Fruit fly (Drosophila melanogaster) whole organism, embryonic: ENCODE measurements around the gene CG10338.

Source experiments
- Awh ChIP-seq: fragments of 200-800 bp; sonication (Bioruptor generic); IDR thresholded peaks from 2 replicates; pipeline ENCODE4, ENCODE4 v1.3.6; 2022; ENCODE audit warnings: missing biosample characterization, missing genetic modification characterization
- B-H1 ChIP-seq: fragments of 200-800 bp; sonication (Bioruptor generic); IDR thresholded peaks from 3 replicates; pipeline ENCODE4 v1.3.6; 2022; ENCODE audit warnings: missing biosample characterization, missing genetic modification characterization
- C15 ChIP-seq: fragments of 200-800 bp; sonication (Bioruptor generic); IDR thresholded peaks from 3 replicates; pipeline ENCODE4 v1.3.6; 2022; ENCODE audit warnings: missing biosample characterization, missing genetic modification characterization
- CG10267 ChIP-seq: fragments of 200-800 bp; sonication (Bioruptor generic); optimal IDR thresholded peaks from 2 replicates; lab custom pipeline; 2018; ENCODE audit warnings: missing biosample characterization, mild to moderate bottlenecking, missing genetic modification characterization, moderate library complexity
- CG10462 ChIP-seq: fragments of 200-800 bp; sonication (Bioruptor generic); optimal IDR thresholded peaks from 2 replicates; lab custom pipeline; 2016; ENCODE audit warnings: missing biosample characterization, missing genetic modification characterization
- CG11504 ChIP-seq: fragments of 200-800 bp; sonication (Bioruptor generic); optimal IDR thresholded peaks from 3 replicates; lab custom pipeline; 2019; ENCODE audit warnings: missing biosample characterization, mild to moderate bottlenecking, missing genetic modification characterization, moderate library complexity
- CG12299 ChIP-seq: fragments of 200-800 bp; sonication (Bioruptor generic); optimal IDR thresholded peaks from 2 replicates; lab custom pipeline; 2018; ENCODE audit warnings: missing biosample characterization, mild to moderate bottlenecking, missing genetic modification characterization
- CG1233 ChIP-seq: fragments of 200-800 bp; sonication (Bioruptor generic); optimal IDR thresholded peaks from 4 replicates; lab custom pipeline; 2018; ENCODE audit warnings: missing biosample characterization, mild to moderate bottlenecking, missing genetic modification characterization
- CG12769 ChIP-seq: fragments of 200-800 bp; sonication (Bioruptor generic); optimal IDR thresholded peaks from 2 replicates; lab custom pipeline; 2019; ENCODE audit warnings: missing biosample characterization, mild to moderate bottlenecking, missing genetic modification characterization, moderate library complexity
- CG13296 ChIP-seq: fragments of 200-800 bp; sonication (Bioruptor generic); optimal IDR thresholded peaks from 3 replicates; lab custom pipeline; 2018; ENCODE audit warnings: missing biosample characterization, mild to moderate bottlenecking, missing genetic modification characterization
- CG15073 ChIP-seq: fragments of 200-800 bp; sonication (Bioruptor generic); optimal IDR thresholded peaks from 2 replicates; lab custom pipeline; 2016; ENCODE audit warnings: missing biosample characterization, missing genetic modification characterization
- CG15696 ChIP-seq: fragments of 200-800 bp; sonication (Bioruptor generic); optimal IDR thresholded peaks from 2 replicates; lab custom pipeline; 2019; ENCODE audit warnings: missing biosample characterization, mild to moderate bottlenecking, missing genetic modification characterization, moderate library complexity
- CG1602 ChIP-seq: fragments of 200-800 bp; sonication (Bioruptor generic); optimal IDR thresholded peaks from 3 replicates; lab custom pipeline; 2016; ENCODE audit warnings: missing biosample characterization, missing genetic modification characterization
- CG17829 ChIP-seq: fragments of 200-800 bp; optimal IDR thresholded peaks from 2 replicates; lab custom pipeline; 2019; ENCODE audit warnings: missing biosample characterization, mild to moderate bottlenecking, missing genetic modification characterization, moderate library complexity
- CG2202 ChIP-seq: fragments of 200-800 bp; sonication (Bioruptor generic); optimal IDR thresholded peaks from 2 replicates; lab custom pipeline; 2018; ENCODE audit warnings: missing biosample characterization, mild to moderate bottlenecking, missing genetic modification characterization
- CG4282 ChIP-seq: fragments of 200-800 bp; sonication (Bioruptor generic); optimal IDR thresholded peaks from 2 replicates; lab custom pipeline; 2016; ENCODE audit warnings: missing biosample characterization, missing genetic modification characterization
- CG43689 ChIP-seq: fragments of 200-800 bp; sonication (Bioruptor generic); IDR thresholded peaks from 2 replicates; pipeline ENCODE4 v1.3.6; 2022; ENCODE audit warnings: missing biosample characterization, missing genetic modification characterization
- CG4617 ChIP-seq: fragments of 200-800 bp; sonication (Bioruptor generic); optimal IDR thresholded peaks from 3 replicates; lab custom pipeline; 2016; ENCODE audit warnings: missing biosample characterization, missing genetic modification characterization, borderline replicate concordance
- CG4820 ChIP-seq: fragments of 200-800 bp; sonication (Bioruptor generic); optimal IDR thresholded peaks from 3 replicates; lab custom pipeline; 2016; ENCODE audit warnings: missing biosample characterization, missing genetic modification characterization
- CG7357 ChIP-seq: fragments of 200-800 bp; sonication (Bioruptor generic); IDR thresholded peaks from 3 replicates; pipeline ENCODE4 v1.3.6; 2022; ENCODE audit warnings: missing biosample characterization, missing genetic modification characterization
- CG7556 ChIP-seq: fragments of 200-800 bp; sonication (Bioruptor generic); optimal IDR thresholded peaks from 2 replicates; lab custom pipeline; 2017; ENCODE audit warnings: missing biosample characterization, mild to moderate bottlenecking, missing genetic modification characterization
- CG9437 ChIP-seq: fragments of 200-800 bp; sonication (Bioruptor generic); optimal IDR thresholded peaks from 2 replicates; lab custom pipeline; 2018; ENCODE audit warnings: missing biosample characterization, mild to moderate bottlenecking, missing genetic modification characterization
- CG9876 ChIP-seq: fragments of 200-800 bp; sonication (Bioruptor generic); optimal IDR thresholded peaks from 2 replicates; lab custom pipeline; 2016; ENCODE audit warnings: missing biosample characterization, missing genetic modification characterization
- CTCF ChIP-seq: fragments of 200-800 bp; sonication (Bioruptor generic); optimal IDR thresholded peaks from 2 replicates; lab custom pipeline; 2017; ENCODE audit warnings: missing biosample characterization, mild to moderate bottlenecking, missing genetic modification characterization, moderate library complexity
- Dad ChIP-seq: fragments of 200-800 bp; sonication (Bioruptor generic); optimal IDR thresholded peaks from 3 replicates; lab custom pipeline; 2016; ENCODE audit warnings: missing biosample characterization, missing genetic modification characterization
- Dref ChIP-seq: fragments of 200-800 bp; sonication (Bioruptor generic); IDR thresholded peaks from 2 replicates; pipeline ENCODE4 v1.3.6; 2022; ENCODE audit warnings: missing biosample characterization, missing genetic modification characterization
- E2f2 ChIP-seq: fragments of 200-800 bp; sonication (Bioruptor generic); IDR thresholded peaks from 2 replicates; pipeline ENCODE4 v1.3.6; 2022; ENCODE audit warnings: missing biosample characterization, missing genetic modification characterization
- ERR ChIP-seq: fragments of 200-800 bp; sonication (Bioruptor generic); optimal IDR thresholded peaks from 2 replicates; lab custom pipeline; 2016; ENCODE audit warnings: missing biosample characterization, missing genetic modification characterization
- Eip74EF ChIP-seq, 2 experiments: fragments of 200-800 bp in 1 of 2; fragments of >200 bp in 1 of 2; sonication (Bioruptor generic) in 1 of 2; optimal IDR thresholded peaks; 2 replicates each; lab custom pipeline; 2017 to 2019; ENCODE audit warnings: missing biosample characterization in 2 of 2, missing genetic modification characterization in 2 of 2, mild to moderate bottlenecking in 1 of 2, moderate library complexity in 1 of 2
- HmgZ ChIP-seq: fragments of 200-800 bp; sonication (Bioruptor generic); optimal IDR thresholded peaks from 2 replicates; lab custom pipeline; 2018; ENCODE audit warnings: missing biosample characterization, mild to moderate bottlenecking, missing genetic modification characterization
- Hr3 ChIP-seq: fragments of 200-800 bp; sonication (Bioruptor generic); optimal IDR thresholded peaks from 3 replicates; lab custom pipeline; 2016; ENCODE audit warnings: missing biosample characterization, missing genetic modification characterization
- Hr78 ChIP-seq, 2 experiments: fragments of 200-800 bp in 1 of 2; fragments of >200 bp in 1 of 2; sonication (Bioruptor generic) in 1 of 2; optimal IDR thresholded peaks; 2 replicates each; lab custom pipeline; 2017 to 2019; ENCODE audit warnings: missing biosample characterization in 2 of 2, missing genetic modification characterization in 2 of 2, mild to moderate bottlenecking in 1 of 2, moderate library complexity in 1 of 2
- Hsf ChIP-seq: fragments of 200-800 bp; sonication (Bioruptor generic); optimal IDR thresholded peaks from 3 replicates; lab custom pipeline; 2016; ENCODE audit warnings: missing biosample characterization, missing genetic modification characterization
- Lpt ChIP-seq: fragments of >200 bp; optimal IDR thresholded peaks from 2 replicates; lab custom pipeline; 2018; ENCODE audit warnings: missing biosample characterization, missing genetic modification characterization
- Nf-YA ChIP-seq: fragments of 200-800 bp; sonication (Bioruptor generic); IDR thresholded peaks from 2 replicates; pipeline ENCODE4 v1.3.6; 2022; ENCODE audit warnings: missing biosample characterization, missing genetic modification characterization
- Nf-YC ChIP-seq: fragments of 200-800 bp; optimal IDR thresholded peaks from 3 replicates; lab custom pipeline; 2019; ENCODE audit warnings: missing biosample characterization, mild to moderate bottlenecking, missing genetic modification characterization, moderate library complexity
- Xbp1 ChIP-seq: fragments of 200-800 bp; sonication (Bioruptor generic); optimal IDR thresholded peaks from 3 replicates; lab custom pipeline; 2016; ENCODE audit warnings: missing biosample characterization, mild to moderate bottlenecking, missing genetic modification characterization
- bowl ChIP-seq: fragments of 200-800 bp; sonication (Bioruptor generic); IDR thresholded peaks from 2 replicates; pipeline ENCODE4 v1.3.6; 2022; ENCODE audit warnings: missing biosample characterization, missing genetic modification characterization
- dmrt99B ChIP-seq: fragments of 200-800 bp; sonication (Bioruptor generic); optimal IDR thresholded peaks from 2 replicates; lab custom pipeline; 2018; ENCODE audit warnings: missing biosample characterization, mild to moderate bottlenecking, missing genetic modification characterization, moderate library complexity
- ewg ChIP-seq: fragments of 200-800 bp; sonication (Bioruptor generic); optimal IDR thresholded peaks from 3 replicates; lab custom pipeline; 2017; ENCODE audit warnings: mild to moderate bottlenecking, missing biosample characterization, missing genetic modification reagents, missing genetic modification characterization
- nau ChIP-seq: fragments of 200-800 bp; sonication (Bioruptor generic); optimal IDR thresholded peaks from 3 replicates; lab custom pipeline; 2017; ENCODE audit warnings: missing biosample characterization, mild to moderate bottlenecking, missing genetic modification characterization, missing genetic modification reagents
- nerfin-1 ChIP-seq: fragments of 200-800 bp; sonication (Bioruptor generic); optimal IDR thresholded peaks from 3 replicates; lab custom pipeline; 2019; ENCODE audit warnings: missing biosample characterization, mild to moderate bottlenecking, missing genetic modification characterization, moderate library complexity
- repo ChIP-seq: fragments of 200-800 bp; sonication (Bioruptor generic); optimal IDR thresholded peaks from 2 replicates; lab custom pipeline; 2016; ENCODE audit warnings: missing biosample characterization, missing genetic modification characterization
- run ChIP-seq: fragments of 200-800 bp; sonication (Bioruptor generic); optimal IDR thresholded peaks from 3 replicates; lab custom pipeline; 2018; ENCODE audit warnings: missing biosample characterization, mild to moderate bottlenecking, missing genetic modification characterization
- sens-2 ChIP-seq: fragments of 200-800 bp; sonication (Bioruptor generic); IDR thresholded peaks from 2 replicates; pipeline ENCODE4 v1.3.6; 2022; ENCODE audit warnings: missing biosample characterization, missing genetic modification characterization
- slbo ChIP-seq: fragments of 200-800 bp; sonication (Bioruptor generic); IDR thresholded peaks from 2 replicates; pipeline ENCODE4 v1.3.6; 2022; ENCODE audit warnings: missing biosample characterization, missing genetic modification characterization
- ssp ChIP-seq: fragments of 200-800 bp; sonication (Bioruptor generic); IDR thresholded peaks from 2 replicates; pipeline ENCODE4 v1.3.6; 2022; ENCODE audit warnings: missing biosample characterization, missing genetic modification characterization
- tgo ChIP-seq: fragments of 200-800 bp; sonication (Bioruptor generic); IDR thresholded peaks from 3 replicates; pipeline ENCODE4 v1.3.6; 2022; ENCODE audit warnings: missing biosample characterization, missing genetic modification characterization
- zen2 ChIP-seq: fragments of 200-800 bp; sonication (Bioruptor generic); IDR thresholded peaks from 3 replicates; pipeline ENCODE4 v1.3.6; 2022; ENCODE audit warnings: missing biosample characterization, missing genetic modification characterization; ENCODE audit not compliant: partially characterized antibody

CG10338 gene

dm6 chr2L:18676948-18677820 is 18.3 kb upstream of the CG10338 start, which contains the start of the genes Mst36Fa and CG31751 (continued):
- TF ChIP-seq Hsf (GFP tag; lab: Kevin White, UChicago) (peak; percentile 64), ssp (0 out of 2 replicates have a peak, but pooled peaks have one; percentile 29), CG4820 (GFP tag; lab: Kevin White, UChicago) (peak; percentile 13), CG12769 (tag; lab: Kevin White, UChicago) (peak; percentile 89), Nf-YA (peak; percentile 73), CG43689 (GFP tag; lab: Robert Waterston, UW) (0 out of 2 replicates have a peak, but pooled peaks have one; percentile 33), slbo (GFP tag; lab: Robert Waterston, UW) (peak; percentile 45), Xbp1 (GFP tag; lab: Kevin White, UChicago) (peak; percentile 27), Lpt (GFP tag; lab: Kevin White, UChicago) (no peak), B-H1 (GFP tag; lab: Robert Waterston, UW) (peak; percentile 52; the same call in 1 of the 3 replicates), nau (GFP tag; lab: Kevin White, UChicago) (no peak), run (tag; lab: Kevin White, UChicago) (peak; percentile 27), sens-2 (GFP tag; lab: Robert Waterston, UW) (no peak), CG9437 (GFP tag; lab: Kevin White, UChicago) (peak; percentile 19), CG15696 (tag; lab: Kevin White, UChicago) (peak; percentile 7), repo (peak; percentile 79), CG4617 (GFP tag; lab: Kevin White, UChicago) (peak; percentile 69), CG1233 (peak; percentile 87), Nf-YC (tag; lab: Kevin White, UChicago) (no peak), zen2 (GFP tag; lab: Robert Waterston, UW) (no peak), bowl (no peak), CG7556 (GFP tag; lab: Kevin White, UChicago) (peak; percentile 88), CG7357 (GFP tag; lab: Robert Waterston, UW) (no peak), Awh (GFP tag; lab: Robert Waterston, UW) (peak; percentile 88), Eip74EF (GFP tag; optimal IDR thresholded peaks at IDR 0.05; lab: Kevin White, UChicago) (peak in 1 of 2 experiments; percentile 75), CG13296 (peak; percentile 89), Hr3 (GFP tag; lab: Kevin White, UChicago) (peak; percentile 52), CG9876 (GFP tag; lab: Kevin White, UChicago) (peak; percentile 50), CG4282 (GFP tag; lab: Kevin White, UChicago) (peak; percentile 71), CG10267 (tag; lab: Kevin White, UChicago) (peak; percentile 90), ewg (GFP tag; lab: Kevin White, UChicago) (peak; percentile 64), Dref (no peak; the same call in 1 of the 2 replicates), HmgZ (tag; lab: Kevin White, UChicago) (peak; percentile 68), CG15073 (GFP tag; lab: Kevin White, UChicago) (no peak), CG12299 (tag; lab: Kevin White, UChicago) (peak; percentile 74), CG17829 (tag; lab: Kevin White, UChicago) (peak; percentile 31), CTCF (peak; percentile 36), CG11504 (tag; lab: Kevin White, UChicago) (peak; percentile 67), CG1602 (peak; percentile 29), CG10462 (GFP tag; lab: Kevin White, UChicago) (peak; percentile 18), Hr78 (GFP tag; optimal IDR thresholded peaks at IDR 0.05; lab: Kevin White, UChicago) (peak in 1 of 2 experiments; percentile 63), ERR (GFP tag; lab: Kevin White, UChicago) (peak; percentile 55), CG2202 (tag; lab: Kevin White, UChicago) (peak; percentile 62), C15 (no peak), Dad (GFP tag; lab: Kevin White, UChicago) (peak; percentile 70), tgo (GFP tag; lab: Robert Waterston, UW) (peak; percentile 28; the same call in 1 of the 3 replicates), nerfin-1 (tag; lab: Kevin White, UChicago) (peak; percentile 60), dmrt99B (tag; lab: Kevin White, UChicago) (peak; percentile 79), E2f2 (peak; percentile 98)
